Worm (Caenorhabditis elegans) whole organism, early embryonic: ENCODE measurements around the gene gei-15.

ENCODE experiments used
- B0310.2 ChIP-seq: sonication (generic microtip); optimal IDR thresholded peaks from 2 replicates; lab custom pipeline; 2016; ENCODE audit warnings: mild to moderate bottlenecking, missing genetic modification characterization, missing compliant biosample characterization
- F13C5.2 ChIP-seq: sonication (generic microtip); optimal IDR thresholded peaks from 2 replicates; lab custom pipeline; 2017; ENCODE audit warnings: mild to moderate bottlenecking, missing genetic modification characterization, inconsistent platforms, missing compliant biosample characterization
- aly-1 ChIP-seq: sonication (generic microtip); optimal IDR thresholded peaks from 2 replicates; lab custom pipeline; 2016; ENCODE audit warnings: missing genetic modification characterization, missing compliant biosample characterization
- ama-1 ChIP-seq: fragments of 150-350 bp; optimal IDR thresholded peaks from 2 replicates; lab custom pipeline; 2014
- ceh-13 ChIP-seq: fragments of 200-800 bp; sonication (Bioruptor generic); optimal IDR thresholded peaks from 2 replicates; lab custom pipeline; 2018; ENCODE audit warnings: mild to moderate bottlenecking, missing genetic modification characterization, missing compliant biosample characterization
- ceh-36 ChIP-seq: sonication (generic microtip); optimal IDR thresholded peaks from 2 replicates; lab custom pipeline; 2016; ENCODE audit warnings: missing genetic modification characterization, inconsistent platforms, missing compliant biosample characterization
- ets-7 ChIP-seq: sonication (generic microtip); optimal IDR thresholded peaks from 2 replicates; lab custom pipeline; 2016; ENCODE audit warnings: missing genotype, missing genetic modification characterization, missing compliant biosample characterization
- flt-1 ChIP-seq: fragments of 200-800 bp; sonication (Bioruptor generic); IDR thresholded peaks from 2 replicates; pipeline ENCODE4 v1.3.6; 2022; ENCODE audit warnings: missing genetic modification characterization, missing compliant biosample characterization
- hmbx-1 ChIP-seq: sonication (generic microtip); optimal IDR thresholded peaks from 2 replicates; lab custom pipeline; 2016; ENCODE audit warnings: mild to moderate bottlenecking, missing genetic modification characterization, missing compliant biosample characterization
- hmg-4 ChIP-seq: fragments of 200-800 bp; sonication (Bioruptor generic); optimal IDR thresholded peaks from 2 replicates; lab custom pipeline; 2018; ENCODE audit warnings: mild to moderate bottlenecking, missing genetic modification characterization, missing compliant biosample characterization
- hnd-1 ChIP-seq: sonication (generic microtip); optimal IDR thresholded peaks from 2 replicates; lab custom pipeline; 2016; ENCODE audit warnings: missing genetic modification characterization, missing compliant biosample characterization
- pes-1 ChIP-seq: fragments of 200-800 bp; sonication (Bioruptor generic); IDR thresholded peaks from 2 replicates; pipeline ENCODE4 v1.3.6; 2022; ENCODE audit warnings: missing genetic modification reagents, missing genetic modification characterization, missing compliant biosample characterization
- scrt-1 ChIP-seq: fragments of 200-800 bp; sonication (Bioruptor generic); IDR thresholded peaks from 2 replicates; pipeline ENCODE4 v1.3.6; 2022; ENCODE audit warnings: missing genetic modification characterization, missing compliant biosample characterization
- sea-1 ChIP-seq: fragments of 200-800 bp; sonication (Bioruptor generic); conservative IDR thresholded peaks from 2 replicates; pipeline ENCODE4 v1.3.6; 2022; ENCODE audit warnings: missing genetic modification characterization, missing compliant biosample characterization
- tbx-11 ChIP-seq: fragments of 200-800 bp; sonication (Bioruptor generic); IDR thresholded peaks from 2 replicates; pipeline ENCODE4 v1.3.6; 2022; ENCODE audit warnings: missing genetic modification characterization, missing compliant biosample characterization
- tbx-37 ChIP-seq: fragments of 200-800 bp; sonication (Bioruptor generic); conservative IDR thresholded peaks from 2 replicates; pipeline ENCODE4 v1.3.6; 2022; ENCODE audit warnings: missing genetic modification reagents, missing genetic modification characterization, missing compliant biosample characterization
- tra-4 ChIP-seq: sonication (generic microtip); optimal IDR thresholded peaks from 2 replicates; lab custom pipeline; 2017; ENCODE audit warnings: missing genetic modification characterization, missing compliant biosample characterization

The gei-15 gene

DNA sequence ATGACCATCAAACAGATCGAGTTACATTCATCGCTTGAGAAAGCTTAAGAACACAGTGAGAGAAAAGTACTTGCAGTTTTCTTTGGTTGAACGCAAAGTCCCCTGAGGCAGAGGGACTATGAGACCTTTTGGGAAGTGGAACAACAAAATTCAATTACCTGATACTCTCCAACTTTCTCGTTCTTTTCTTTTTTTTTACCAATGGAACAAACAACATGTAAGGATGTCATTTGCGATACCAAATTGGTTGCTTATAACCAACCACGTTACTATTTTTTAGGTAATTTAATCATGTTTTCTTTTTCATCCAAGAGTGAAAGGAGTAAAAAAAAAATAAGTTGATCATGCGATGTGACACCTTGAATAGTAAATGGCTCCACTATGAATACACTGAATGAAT lies 33.7 kb upstream of the gei-15 start:
- TF ChIP-seq B0310.2 (tag; lab: Kevin White, UChicago) = no peak
- TF ChIP-seq aly-1 (tag; lab: Kevin White, UChicago) = no peak
- no peak for TF ChIP-seq ets-7 (tag; lab: Kevin White, UChicago)
- TF ChIP-seq flt-1 (GFP tag; lab: Robert Waterston, UW) = no peak
- TF ChIP-seq ceh-36 = no peak
- TF ChIP-seq hnd-1 (tag; lab: Kevin White, UChicago) = no peak
- TF ChIP-seq F13C5.2 (tag; lab: Kevin White, UChicago) = no peak
- TF ChIP-seq ceh-13 (GFP tag; lab: Kevin White, UChicago) = no peak
- no peak for TF ChIP-seq ama-1 (lab: Kevin White, UChicago)
- no peak for TF ChIP-seq hmg-4
- no peak for TF ChIP-seq tbx-11

DNA sequence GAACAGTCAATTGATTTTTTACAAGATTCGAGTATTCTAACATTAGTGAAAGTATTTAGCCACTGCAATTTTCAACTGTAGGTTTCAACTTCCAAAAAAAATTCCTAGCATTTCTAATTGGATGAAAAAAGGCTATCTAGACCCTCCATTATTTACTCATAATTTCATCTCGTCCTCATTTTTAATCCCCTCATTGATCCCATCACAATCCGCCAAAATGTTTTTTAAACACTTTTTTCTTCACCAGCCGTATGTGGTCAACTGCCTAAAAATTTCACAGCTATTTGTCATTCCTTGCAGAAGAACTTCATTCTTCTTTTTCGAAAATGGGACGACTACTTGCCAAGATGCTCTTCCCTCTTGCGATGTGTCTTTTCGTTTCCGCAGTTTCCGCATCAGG lies 30.2 kb upstream of the gei-15 start, which contains the start of gene rig-3:
Gene rig-3, plus strand, starts transcription at position 301 of the 400 bp plus-strand sequence.
- TF ChIP-seq tbx-11 (no peak), hmbx-1 (tag; lab: Kevin White, UChicago) (no peak), scrt-1 (no peak), aly-1 (tag; lab: Kevin White, UChicago) (no peak), ama-1 (lab: Kevin White, UChicago) (no peak), tra-4 (tag; lab: Kevin White, UChicago) (no peak), ceh-36 (no peak), flt-1 (GFP tag; lab: Robert Waterston, UW) (no peak), ets-7 (tag; lab: Kevin White, UChicago) (no peak), B0310.2 (tag; lab: Kevin White, UChicago) (no peak), pes-1 (GFP tag; lab: Robert Waterston, UW) (no peak), hmg-4 (no peak), ceh-13 (GFP tag; lab: Kevin White, UChicago) (no peak)

DNA sequence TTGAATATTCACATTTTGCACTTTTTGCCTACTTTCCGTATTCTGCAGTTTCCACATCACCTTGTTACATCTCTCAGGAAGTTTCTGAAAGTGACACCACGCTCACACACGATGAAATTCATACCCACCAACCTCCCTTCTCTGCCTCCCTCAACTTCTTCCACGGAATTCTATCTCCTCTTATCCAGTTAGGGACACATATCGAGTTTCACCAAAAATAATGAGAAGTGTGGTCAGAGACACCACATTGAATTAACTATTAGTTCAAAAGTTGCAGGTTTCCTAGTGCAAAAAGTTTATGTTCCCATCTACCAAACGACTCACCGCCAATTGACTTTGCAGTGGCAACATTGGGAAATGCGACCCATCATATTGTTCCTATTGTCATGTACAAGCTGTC lies 27.3 kb upstream of the gei-15 start:
- no peak for TF ChIP-seq aly-1 (tag; lab: Kevin White, UChicago)
- TF ChIP-seq F13C5.2 (tag; lab: Kevin White, UChicago) = no peak
- no peak for TF ChIP-seq hmbx-1 (tag; lab: Kevin White, UChicago)
- no peak for TF ChIP-seq ets-7 (tag; lab: Kevin White, UChicago)
- TF ChIP-seq scrt-1 = no peak
- no peak for TF ChIP-seq ceh-36
- no peak for TF ChIP-seq flt-1 (GFP tag; lab: Robert Waterston, UW)
- no peak for TF ChIP-seq hmg-4
- TF ChIP-seq ceh-13 (GFP tag; lab: Kevin White, UChicago) = no peak
- TF ChIP-seq tbx-11 = no peak
- no peak for TF ChIP-seq tbx-37 (GFP tag; lab: Robert Waterston, UW)
- TF ChIP-seq B0310.2 (tag; lab: Kevin White, UChicago) = no peak

DNA sequence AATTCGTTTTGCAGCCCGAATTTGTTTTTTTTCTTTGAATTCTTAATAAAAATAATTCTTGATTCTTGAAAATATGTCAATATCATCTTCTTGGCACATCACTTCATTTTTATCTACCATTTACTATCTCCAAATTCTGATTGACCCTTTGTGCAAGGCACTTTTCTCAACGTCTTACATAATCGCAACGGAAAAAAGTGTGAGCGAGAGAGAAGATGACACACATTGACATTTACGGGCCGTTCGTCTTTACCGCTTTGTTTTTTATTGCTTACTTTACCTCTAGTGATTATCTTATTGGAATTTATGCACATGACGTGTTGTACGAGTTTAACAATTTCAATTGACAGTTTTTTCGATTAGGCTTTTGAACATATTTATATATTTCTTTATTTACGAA lies 25.5 kb upstream of the gei-15 start:
- TF ChIP-seq pes-1 (GFP tag; lab: Robert Waterston, UW) (no peak), F13C5.2 (tag; lab: Kevin White, UChicago) (no peak), ceh-13 (GFP tag; lab: Kevin White, UChicago) (no peak), aly-1 (tag; lab: Kevin White, UChicago) (no peak), hmbx-1 (tag; lab: Kevin White, UChicago) (no peak), scrt-1 (no peak), sea-1 (no peak), hmg-4 (no peak), tbx-11 (no peak), tra-4 (tag; lab: Kevin White, UChicago) (no peak), ceh-36 (no peak), B0310.2 (tag; lab: Kevin White, UChicago) (no peak), hnd-1 (tag; lab: Kevin White, UChicago) (no peak), ets-7 (tag; lab: Kevin White, UChicago) (no peak), flt-1 (GFP tag; lab: Robert Waterston, UW) (no peak), ama-1 (lab: Kevin White, UChicago) (no peak), tbx-37 (GFP tag; lab: Robert Waterston, UW) (no peak)

DNA sequence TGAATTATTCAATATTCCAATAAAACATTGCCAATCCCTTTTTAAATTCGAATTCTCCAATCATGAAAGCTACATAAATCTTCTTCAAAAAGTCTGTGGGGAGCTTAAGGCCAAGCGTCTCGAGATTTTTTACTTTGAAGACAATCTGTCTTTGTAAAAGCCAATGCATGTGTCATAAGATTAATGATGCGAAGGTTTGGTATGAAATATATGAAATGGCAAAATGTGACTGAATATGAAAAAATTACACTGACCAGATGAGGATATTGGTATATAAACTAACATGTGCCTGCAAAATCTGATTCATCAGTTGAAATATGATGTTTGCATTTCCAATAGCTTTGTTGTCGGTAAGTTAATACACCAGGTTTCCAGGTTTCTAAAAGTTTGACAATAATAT lies 22.9 kb upstream of the gei-15 start, which contains the start of gene C53B7.2:
Gene C53B7.2, plus strand, starts transcription at position 301 of the 400 bp plus-strand sequence.
- TF ChIP-seq B0310.2 (tag; lab: Kevin White, UChicago) (no peak), ceh-13 (GFP tag; lab: Kevin White, UChicago) (no peak), sea-1 (no peak), ama-1 (lab: Kevin White, UChicago) (no peak), pes-1 (GFP tag; lab: Robert Waterston, UW) (no peak), tbx-11 (no peak), ceh-36 (no peak)

DNA sequence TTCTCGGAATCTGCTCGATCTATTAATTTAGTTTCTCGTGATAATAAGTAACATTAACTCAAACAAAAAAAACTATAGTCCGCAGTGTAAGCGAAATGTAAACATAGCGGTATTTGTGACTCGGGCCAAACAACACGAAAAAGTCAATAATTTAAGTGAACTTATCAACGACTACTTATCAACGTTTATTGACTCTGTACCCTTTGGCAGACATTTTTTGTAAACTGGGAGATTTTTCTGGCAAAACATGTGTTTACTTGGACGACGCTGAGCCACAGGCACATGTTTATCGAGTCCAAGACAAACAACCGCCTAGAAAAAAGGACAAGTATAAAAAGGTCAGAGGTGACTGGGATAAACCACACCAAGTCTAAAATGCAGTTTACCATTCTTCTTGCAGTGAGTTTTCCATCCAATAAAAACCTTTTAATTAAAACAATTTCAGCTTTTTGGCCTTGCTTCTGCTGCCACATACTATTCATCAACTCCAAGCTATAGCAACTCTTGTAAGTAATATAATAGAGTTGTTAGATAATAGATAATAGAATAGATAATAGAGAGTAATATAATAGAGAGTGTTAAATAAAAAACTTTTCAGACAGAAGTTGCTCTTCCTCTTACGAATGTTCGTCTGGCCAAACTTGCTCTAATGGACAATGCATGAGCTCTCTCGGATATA lies 21.5 kb upstream of the gei-15 start, which contains the start of gene C53B7.3:
Gene C53B7.3, plus strand, starts transcription at position 362 of the 679 bp plus-strand sequence.
- TF ChIP-seq tra-4 (tag; lab: Kevin White, UChicago) (no peak), ama-1 (lab: Kevin White, UChicago) (no peak), scrt-1 (no peak), tbx-11 (no peak), aly-1 (tag; lab: Kevin White, UChicago) (no peak), ets-7 (tag; lab: Kevin White, UChicago) (no peak), flt-1 (GFP tag; lab: Robert Waterston, UW) (no peak), pes-1 (GFP tag; lab: Robert Waterston, UW) (no peak), sea-1 (no peak), ceh-36 (no peak), B0310.2 (tag; lab: Kevin White, UChicago) (no peak), tbx-37 (GFP tag; lab: Robert Waterston, UW) (no peak), F13C5.2 (tag; lab: Kevin White, UChicago) (no peak), hmbx-1 (tag; lab: Kevin White, UChicago) (no peak)

DNA sequence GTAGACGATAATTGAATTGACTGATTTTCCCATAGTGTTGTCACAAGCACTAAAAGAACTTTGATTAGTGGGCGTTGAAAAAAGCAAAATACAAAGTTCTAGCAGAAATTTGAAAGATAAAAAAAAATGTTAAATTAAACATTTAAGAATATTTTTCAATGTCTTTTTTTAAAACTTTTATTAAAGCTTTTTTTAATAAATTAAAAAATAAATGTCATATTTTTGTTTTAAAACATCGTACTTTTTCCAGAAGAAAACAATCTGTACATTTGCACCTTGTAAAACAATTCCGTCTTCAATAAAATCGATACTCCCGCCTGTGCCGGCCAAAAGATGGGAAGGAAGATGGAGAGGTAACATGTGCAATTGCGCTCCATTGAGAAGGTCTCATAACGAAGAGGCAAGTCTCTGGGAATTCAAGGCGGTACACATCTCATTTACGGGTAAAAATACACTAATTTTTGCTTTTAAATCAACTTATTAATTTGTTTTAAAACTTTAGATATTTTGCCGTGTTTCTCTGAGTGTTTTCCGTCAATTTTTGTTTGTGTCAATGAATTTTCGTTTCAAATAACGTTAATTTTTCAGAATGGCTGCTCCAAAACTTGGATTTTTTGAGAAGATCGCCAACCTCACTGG lies 17.7 kb upstream of the gei-15 start, which contains the start of the genes glr-6 and asg-2:
Gene glr-6, minus strand, starts transcription at position 51 of the 639 bp plus-strand sequence.
Gene asg-2, plus strand, starts transcription at position 589 of the 639 bp plus-strand sequence.
- no peak for TF ChIP-seq ceh-13 (GFP tag; lab: Kevin White, UChicago)
- peak; percentile 42 for TF ChIP-seq F13C5.2 (tag; lab: Kevin White, UChicago)
- TF ChIP-seq aly-1 (tag; lab: Kevin White, UChicago) = no peak
- TF ChIP-seq hmbx-1 (tag; lab: Kevin White, UChicago) = no peak
- TF ChIP-seq scrt-1 = no peak
